Worm (Caenorhabditis elegans) whole organism, midembryonic: ENCODE measurements around the gene gst-8.
A peak's percentile ranks its signal among the peaks of the same experiment; 100 is the strongest.
"Not testable (repeated sequence)": the region's sequence is repeated elsewhere in the genome, so short reads cannot be mapped to it uniquely, and the experiment has no call there.

ENCODE experiments used
- T22C8.4 ChIP-seq: fragments of 200-800 bp; sonication (Bioruptor generic); IDR thresholded peaks from 2 replicates; pipeline ENCODE4 v1.3.6; 2022; ENCODE audit warnings: missing genetic modification characterization, missing compliant biosample characterization
- cog-1 ChIP-seq: sonication (generic microtip); optimal IDR thresholded peaks from 2 replicates; lab custom pipeline; 2016; ENCODE audit warnings: missing genetic modification characterization, missing compliant biosample characterization
- flt-1 ChIP-seq: fragments of 200-800 bp; sonication (Bioruptor generic); IDR thresholded peaks from 2 replicates; pipeline ENCODE4 v1.3.6; 2022; ENCODE audit warnings: missing genetic modification characterization, missing compliant biosample characterization
- klf-2 ChIP-seq: fragments of 200-800 bp; sonication (Bioruptor generic); conservative IDR thresholded peaks from 2 replicates; pipeline ENCODE4 v1.3.6; 2022; ENCODE audit warnings: missing genetic modification reagents, missing genetic modification characterization, missing compliant biosample characterization
- med-1 ChIP-seq: sonication (generic microtip); optimal IDR thresholded peaks from 2 replicates; lab custom pipeline; 2017; ENCODE audit warnings: missing genetic modification characterization, mild to moderate bottlenecking, missing compliant biosample characterization, antibody characterized with exemption, missing genetic modification reagents; ENCODE audit not compliant: insufficient read depth
- ref-1 ChIP-seq: fragments of 200-800 bp; sonication (Bioruptor generic); conservative IDR thresholded peaks from 2 replicates; pipeline ENCODE4 v1.3.6; 2022; ENCODE audit warnings: missing genetic modification reagents, missing genetic modification characterization, missing compliant biosample characterization
- tab-1 ChIP-seq: fragments of 200-800 bp; sonication (Bioruptor generic); IDR thresholded peaks from 2 replicates; pipeline ENCODE4 v1.3.6; 2022; ENCODE audit warnings: missing genetic modification characterization, missing compliant biosample characterization
- ztf-23 ChIP-seq: fragments of 200-800 bp; sonication (Bioruptor generic); IDR thresholded peaks from 2 replicates; pipeline ENCODE4 v1.3.6; 2022; ENCODE audit warnings: missing genetic modification reagents, missing genetic modification characterization, missing compliant biosample characterization
- ztf-29 ChIP-seq: fragments of 200-800 bp; sonication (Bioruptor generic); IDR thresholded peaks from 2 replicates; pipeline ENCODE4 v1.3.6; 2022; ENCODE audit warnings: missing genetic modification reagents, missing genetic modification characterization, missing compliant biosample characterization

Gene gst-8

DNA sequence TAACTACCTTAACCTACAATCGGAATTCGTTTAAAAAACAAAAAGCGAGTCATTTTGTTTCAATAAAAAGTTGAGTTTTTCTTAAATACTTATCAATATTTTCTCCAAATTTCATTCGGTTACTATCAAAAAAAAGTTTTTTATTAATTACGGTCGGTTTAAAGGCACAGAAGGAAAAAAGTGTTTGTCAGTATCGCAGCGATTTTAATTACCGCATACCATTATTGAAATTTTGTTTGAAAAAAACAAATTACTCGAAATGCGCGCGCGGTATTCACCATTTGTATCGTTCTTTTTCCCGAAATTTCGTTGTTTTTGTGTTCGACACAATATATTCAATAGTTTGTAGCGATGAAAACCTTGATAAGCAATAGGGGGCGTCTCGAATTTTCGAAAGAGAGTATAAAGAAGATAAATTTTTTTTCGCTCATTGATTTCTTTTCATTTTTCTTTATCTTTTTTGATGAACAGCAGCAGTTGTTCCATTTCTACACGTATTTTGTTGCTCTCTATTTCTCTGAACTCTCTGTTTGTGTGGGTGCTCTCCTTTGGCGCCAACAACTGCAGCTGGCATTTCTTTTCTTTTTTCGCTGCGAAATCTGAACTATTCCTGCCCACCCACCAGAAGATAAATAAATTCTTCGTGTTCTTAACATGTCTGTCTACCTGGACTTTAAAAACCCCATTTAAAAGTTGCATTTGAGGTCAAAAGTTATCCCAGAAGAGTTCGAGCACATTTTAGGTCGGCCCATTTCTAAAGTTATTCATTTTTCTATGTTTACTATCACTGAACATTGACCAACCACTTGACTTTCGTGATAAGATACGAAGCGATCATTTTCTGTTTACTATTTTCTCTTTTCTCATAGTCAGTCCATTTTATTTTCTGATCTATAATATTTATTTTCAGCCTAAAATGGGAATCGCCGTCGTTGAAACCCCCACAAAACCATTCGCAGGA lies 5.3 kb downstream of the gst-8 start, which contains the start of gene pgm-1:
Gene pgm-1, plus strand, starts transcription at position 911 of the 961 bp plus-strand sequence.
- no peak for TF ChIP-seq ztf-29 (GFP tag; lab: Robert Waterston, UW)

DNA sequence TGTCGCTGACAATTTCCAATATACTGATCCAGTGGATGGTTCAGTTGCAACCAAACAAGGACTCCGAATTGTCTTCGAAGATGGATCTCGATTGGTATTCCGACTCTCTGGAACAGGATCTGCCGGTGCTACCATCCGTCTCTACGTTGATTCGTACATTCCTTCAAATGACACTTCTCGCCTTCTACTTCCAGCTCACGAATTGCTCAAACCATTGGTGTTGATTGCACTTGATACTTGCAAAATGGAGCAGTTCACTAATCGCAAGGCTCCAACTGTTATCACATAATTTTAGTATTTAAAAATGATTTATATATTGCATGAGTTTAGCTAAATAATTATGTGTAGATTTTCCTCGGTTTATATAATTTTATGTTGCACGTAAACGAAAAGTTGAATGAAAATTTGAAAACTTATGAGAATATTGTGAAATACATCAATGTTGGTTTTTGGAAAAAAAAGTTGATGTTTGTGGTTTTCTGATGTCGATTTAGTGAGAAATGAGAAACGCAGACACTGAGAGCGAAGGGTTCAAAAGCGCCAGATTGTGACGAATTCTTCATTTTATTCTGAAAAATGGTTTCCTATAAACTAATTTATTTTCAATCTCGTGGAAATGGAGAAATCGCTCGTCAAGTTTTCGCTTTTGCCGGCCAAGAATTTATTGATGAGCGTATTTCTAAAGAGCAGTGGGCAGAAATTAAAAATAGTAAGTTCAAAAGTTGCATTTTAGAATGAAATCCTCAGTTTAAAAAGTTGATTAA lies 7.7 kb downstream of the gst-8 start, which contains the start of gene gst-9:
Gene gst-9, plus strand, starts transcription at position 574 of the 764 bp plus-strand sequence.
- TF ChIP-seq tab-1 (GFP tag; lab: Robert Waterston, UW) (no peak), T22C8.4 (GFP tag; lab: Robert Waterston, UW) (no peak), med-1 (GFP tag; lab: Kevin White, UChicago) (no peak), ref-1 (GFP tag; lab: Robert Waterston, UW) (no peak), cog-1 (tag; lab: Kevin White, UChicago) (no peak), ztf-29 (GFP tag; lab: Robert Waterston, UW) (no peak), klf-2 (GFP tag; lab: Robert Waterston, UW) (no peak), flt-1 (GFP tag; lab: Robert Waterston, UW) (no peak), ztf-23 (GFP tag; lab: Robert Waterston, UW) (no peak)

DNA sequence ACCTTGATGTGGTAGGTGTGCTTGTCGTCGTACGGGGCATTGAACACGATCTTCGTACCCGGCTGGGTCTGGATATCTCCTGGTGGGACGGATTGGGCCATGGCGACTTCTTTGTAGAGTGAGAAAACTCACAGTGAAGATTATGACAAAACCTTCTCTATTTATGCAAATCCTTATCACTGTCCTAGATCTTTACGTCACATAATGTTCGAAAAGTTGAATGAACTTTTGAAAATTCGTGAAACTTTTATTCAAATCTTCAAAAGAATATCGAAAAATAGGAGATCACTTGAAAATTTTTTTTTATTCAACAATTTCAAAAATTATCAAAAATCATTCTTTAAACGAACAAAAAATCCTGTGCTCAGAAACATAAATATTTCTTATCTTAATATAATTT lies 9.1 kb downstream of the gst-8 start, which contains the start of gene msp-33:
Gene msp-33, minus strand, starts transcription at position 101 of the 400 bp plus-strand sequence.
- TF ChIP-seq ztf-23 (GFP tag; lab: Robert Waterston, UW) (no peak), tab-1 (GFP tag; lab: Robert Waterston, UW) (no peak), ref-1 (GFP tag; lab: Robert Waterston, UW) (no peak), med-1 (GFP tag; lab: Kevin White, UChicago) (no peak), ztf-29 (GFP tag; lab: Robert Waterston, UW) (no peak), T22C8.4 (GFP tag; lab: Robert Waterston, UW) (no peak), flt-1 (GFP tag; lab: Robert Waterston, UW) (no peak)

ce11 chrII:4898529-4898928 lies 15.0 kb downstream of the gst-8 start, which contains the start of gene msp-32:
Gene msp-32 (plus strand): TSS chrII:4898829.
- not testable (repeated sequence) for TF ChIP-seq flt-1 (GFP tag; lab: Robert Waterston, UW); ztf-23 (GFP tag; lab: Robert Waterston, UW); med-1 (GFP tag; lab: Kevin White, UChicago)

ce11 chrII:4902035-4902434 lies 18.5 kb downstream of the gst-8 start, which contains the start of gene R05F9.9:
Gene R05F9.9 (minus strand): TSS chrII:4902100.
- TF ChIP-seq ztf-29 (GFP tag; lab: Robert Waterston, UW) (no peak), T22C8.4 (GFP tag; lab: Robert Waterston, UW) (peak; percentile 80)

DNA sequence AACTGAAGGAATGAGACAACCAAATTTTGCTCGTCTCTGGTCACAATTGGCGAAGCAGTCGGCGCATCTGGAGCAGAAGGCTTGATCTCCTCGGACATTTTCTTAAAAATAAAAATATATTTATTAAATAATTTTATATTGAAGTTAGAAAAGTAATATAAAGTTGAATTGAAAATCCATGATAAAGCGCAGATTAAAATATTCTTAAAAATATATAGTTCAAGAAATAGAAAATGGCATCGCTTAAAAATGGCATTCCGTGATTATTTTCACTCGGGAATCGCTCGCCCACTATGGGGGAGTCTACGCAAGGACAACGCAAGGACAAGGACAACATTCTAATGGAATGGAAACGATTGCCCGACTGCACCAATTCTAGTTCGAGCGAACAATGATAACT lies 20.2 kb downstream of the gst-8 start, which contains the start of gene sgt-1:
Gene sgt-1, minus strand, starts transcription at position 101 of the 400 bp plus-strand sequence.
- not testable (repeated sequence) for TF ChIP-seq ztf-29 (GFP tag; lab: Robert Waterston, UW); ref-1 (GFP tag; lab: Robert Waterston, UW); med-1 (GFP tag; lab: Kevin White, UChicago)

ce11 chrII:4904277-4904676 lies 20.8 kb downstream of the gst-8 start:
- TF ChIP-seq ztf-23 (GFP tag; lab: Robert Waterston, UW) (no peak), ztf-29 (GFP tag; lab: Robert Waterston, UW) (peak; percentile 57; the same call in 1 of the 2 replicates), flt-1 (GFP tag; lab: Robert Waterston, UW) (0 out of 2 replicates have a peak, but pooled peaks have one; percentile 7)

- TF ChIP-seq flt-1 (GFP tag; lab: Robert Waterston, UW) = no peak
- no peak for TF ChIP-seq ztf-29 (GFP tag; lab: Robert Waterston, UW)
- TF ChIP-seq tab-1 (GFP tag; lab: Robert Waterston, UW) = no peak
- TF ChIP-seq cog-1 (tag; lab: Kevin White, UChicago) = no peak
- TF ChIP-seq ref-1 (GFP tag; lab: Robert Waterston, UW) = no peak
These were observed 21.3 kb downstream of the gst-8 start, which contains the start of gene btbd-10 for ce11 chrII:4904778-4905177. Gene btbd-10 (plus strand): TSS chrII:4905008.

DNA sequence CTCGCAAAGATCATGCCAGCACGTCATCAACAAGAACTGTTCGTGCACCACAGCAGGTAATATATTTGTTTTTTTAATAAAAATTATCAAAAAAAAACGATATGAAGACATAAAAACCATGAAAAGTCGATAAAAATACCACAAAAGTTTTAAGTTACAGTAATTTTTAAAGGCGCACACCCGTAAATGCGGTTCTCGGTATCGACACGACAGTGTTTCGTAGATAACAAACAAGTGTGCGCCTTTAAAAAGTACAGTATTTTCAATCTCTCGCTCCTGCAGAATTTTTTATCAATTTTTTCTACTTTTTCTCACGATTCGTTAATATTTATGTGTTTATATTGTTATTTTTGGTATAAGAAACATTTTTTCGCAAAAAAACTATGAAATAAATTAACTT lies 21.8 kb downstream of the gst-8 start:
- TF ChIP-seq ref-1 (GFP tag; lab: Robert Waterston, UW) (no peak), klf-2 (GFP tag; lab: Robert Waterston, UW) (no peak), cog-1 (tag; lab: Kevin White, UChicago) (no peak), flt-1 (GFP tag; lab: Robert Waterston, UW) (no peak), ztf-29 (GFP tag; lab: Robert Waterston, UW) (no peak), med-1 (GFP tag; lab: Kevin White, UChicago) (no peak), ztf-23 (GFP tag; lab: Robert Waterston, UW) (no peak), T22C8.4 (GFP tag; lab: Robert Waterston, UW) (no peak), tab-1 (GFP tag; lab: Robert Waterston, UW) (no peak)
